Worm (Caenorhabditis elegans): ENCODE measurements around the gene fbxa-215.
"Not testable (repeated sequence)": the region's sequence is repeated elsewhere in the genome, so short reads cannot be mapped to it uniquely, and the experiment has no call there.

Gene fbxa-215

DNA sequence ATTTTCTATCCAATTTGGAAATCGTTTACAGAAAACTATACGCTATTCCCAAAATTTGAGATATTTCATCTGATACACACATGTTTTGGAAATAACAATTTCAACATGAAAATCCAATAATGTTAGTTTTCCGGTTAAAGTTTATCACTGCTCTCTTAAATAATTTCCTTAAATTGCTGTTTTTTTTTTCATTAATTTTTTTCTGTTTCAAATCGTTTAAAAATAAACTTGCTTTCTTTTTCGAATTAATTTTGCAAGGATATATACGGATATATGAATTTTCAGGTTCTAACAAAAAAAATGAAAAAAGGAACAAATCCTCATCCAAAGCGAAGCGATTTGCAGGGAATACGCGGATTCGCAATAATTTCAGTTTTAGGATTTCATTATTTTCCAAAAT lies 6.8 kb upstream of the fbxa-215 start, which contains the start of gene oac-48:
TSS of gene oac-48 (plus strand) at position 301 of the 400 bp plus-strand sequence.
- TF ChIP-seq zip-11 (GFP tag; IDR thresholded peaks at IDR 0.05) = no peak
- TF ChIP-seq ceh-20 (GFP tag; IDR thresholded peaks at IDR 0.05) = no peak
- no peak for TF ChIP-seq hlh-30 (tag; optimal IDR thresholded peaks at IDR 0.05; ENCODE audit: insufficient read depth)
- TF ChIP-seq unc-62 (GFP tag; optimal IDR thresholded peaks at IDR 0.05 in 1 of 2) = peak in 1 of 2 experiments; percentile 38
- no peak for TF ChIP-seq unc-62 (tag; optimal IDR thresholded peaks at IDR 0.05)
- TF ChIP-seq ztf-7 (tag; optimal IDR thresholded peaks at IDR 0.05) = no peak
- no peak for TF ChIP-seq nhr-48 (tag; optimal IDR thresholded peaks at IDR 0.05)
- no peak for TF ChIP-seq php-3 (GFP tag; IDR thresholded peaks at IDR 0.05)

DNA sequence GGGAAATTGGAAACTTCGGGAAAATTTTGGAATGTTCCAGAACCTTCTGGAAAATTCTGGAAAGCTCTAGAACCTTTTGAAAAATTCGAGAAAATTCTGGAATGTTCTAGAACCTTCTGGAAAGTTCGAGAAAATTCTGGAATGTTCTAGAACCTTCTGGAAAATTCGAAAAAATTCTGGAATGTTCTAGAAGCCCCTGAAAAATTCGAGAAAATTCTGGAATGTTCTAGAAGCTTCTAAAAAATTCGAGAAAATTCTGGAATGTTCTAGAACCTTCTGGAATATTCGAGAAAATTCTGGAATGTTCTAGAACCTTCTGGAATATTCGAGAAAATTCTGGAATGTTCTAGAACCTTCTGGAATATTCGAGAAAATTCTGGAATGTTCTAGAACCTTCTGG lies 1.3 kb upstream of the fbxa-215 start:
- TF ChIP-seq snpc-1.2 (GFP tag; IDR thresholded peaks at IDR 0.05) = peak; percentile 77
- TF ChIP-seq arid-1 (GFP tag; conservative IDR thresholded peaks at IDR 0.05) = 0 out of 2 replicates have a peak, but pooled peaks have one; percentile 45

- TF ChIP-seq spr-3 (GFP tag; optimal IDR thresholded peaks at IDR 0.05) (no peak), snpc-1.2 (GFP tag; IDR thresholded peaks at IDR 0.05) (0 out of 2 replicates have a peak, but pooled peaks have one; percentile 47)
Measured at ce11 chrIV:13665073-13665472, 1.6 kb downstream of the fbxa-215 start.

DNA sequence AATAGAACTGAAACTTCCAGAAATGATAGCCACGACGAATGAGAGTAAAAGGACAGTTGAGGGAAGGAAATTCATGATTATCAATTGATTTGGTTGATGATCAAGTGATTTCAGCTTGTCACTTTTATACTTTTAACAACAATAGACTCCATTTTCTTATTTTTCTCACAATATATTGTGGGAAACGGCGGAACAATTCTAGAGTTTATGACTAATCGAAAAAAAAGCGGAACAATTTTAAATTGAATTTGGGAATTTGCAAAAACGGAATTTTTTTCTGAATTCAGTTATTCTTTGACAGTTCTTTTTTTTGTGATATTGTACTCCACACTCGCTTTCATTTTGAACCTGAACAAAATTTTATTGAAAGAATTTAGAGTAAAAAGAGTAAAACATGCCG lies 2.6 kb downstream of the fbxa-215 start, which contains the start of gene Y45F10C.4:
TSS of gene Y45F10C.4 (minus strand) at position 101 of the 400 bp plus-strand sequence.
- TF ChIP-seq saeg-2 (GFP tag; IDR thresholded peaks at IDR 0.05) (no peak), attf-4 (tag; optimal IDR thresholded peaks at IDR 0.05) (no peak), ceh-44 (GFP tag; IDR thresholded peaks at IDR 0.05) (no peak), set-16 (GFP tag; IDR thresholded peaks at IDR 0.05) (no peak), pha-4 (GFP tag; IDR thresholded peaks at IDR 0.05) (no peak), pha-4 (tag; optimal IDR thresholded peaks at IDR 0.05) (no peak), pqm-1 (tag; optimal IDR thresholded peaks at IDR 0.05) (no peak), ZK546.5 (tag; optimal IDR thresholded peaks at IDR 0.05) (no peak), lin-13 (GFP tag; optimal IDR thresholded peaks at IDR 0.05) (no peak), nhr-237 (tag; optimal IDR thresholded peaks at IDR 0.05) (no peak), zip-11 (GFP tag; IDR thresholded peaks at IDR 0.05) (no peak), snpc-4 (tag; optimal IDR thresholded peaks at IDR 0.05) (no peak), fkh-10 (GFP tag; optimal IDR thresholded peaks at IDR 0.05) (no peak), lir-3 (tag; optimal IDR thresholded peaks at IDR 0.05) (no peak), nhr-10 (tag; optimal IDR thresholded peaks at IDR 0.05) (no peak), spr-1 (tag; optimal IDR thresholded peaks at IDR 0.05) (no peak)

DNA sequence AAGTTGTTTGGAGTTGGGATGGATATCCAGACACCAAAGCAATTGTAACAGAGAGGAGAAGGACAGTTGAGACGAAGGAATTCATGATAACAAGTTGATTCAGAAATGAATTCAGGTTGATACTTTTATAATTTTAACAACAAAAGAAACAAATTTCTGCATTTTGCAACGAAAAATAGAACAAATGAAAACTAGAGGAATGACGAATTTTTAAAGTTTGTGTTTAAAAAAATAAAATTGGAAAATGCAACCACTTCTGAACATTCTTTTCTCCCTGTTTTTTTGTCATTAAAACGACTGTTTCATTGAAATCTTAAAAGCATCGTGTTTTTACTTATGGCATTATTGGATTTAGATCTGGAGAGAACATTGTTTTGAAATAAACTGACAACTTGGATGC lies 4.1 kb downstream of the fbxa-215 start, which contains the start of gene Y45F10C.2:
TSS of gene Y45F10C.2 (minus strand) at position 101 of the 400 bp plus-strand sequence.
- TF ChIP-seq mdl-1 (tag; optimal IDR thresholded peaks at IDR 0.05); gei-8 (GFP tag; optimal IDR thresholded peaks at IDR 0.05); daf-12 (tag; optimal IDR thresholded peaks at IDR 0.05): not testable (repeated sequence)

- TF ChIP-seq zfp-3 (GFP tag; conservative IDR thresholded peaks at IDR 0.05); unc-130 (GFP tag; optimal IDR thresholded peaks at IDR 0.05); zfp-2 (tag; optimal IDR thresholded peaks at IDR 0.05): not testable (repeated sequence)
Measured at ce11 chrIV:13659449-13659848, 7.3 kb downstream of the fbxa-215 start, which contains the start of gene Y45F10C.1. Y45F10C.1 (minus strand) TSS chrIV:13659549.
